Worm (Caenorhabditis elegans): ENCODE data around the gene cpx-2.

Gene cpx-2

DNA sequence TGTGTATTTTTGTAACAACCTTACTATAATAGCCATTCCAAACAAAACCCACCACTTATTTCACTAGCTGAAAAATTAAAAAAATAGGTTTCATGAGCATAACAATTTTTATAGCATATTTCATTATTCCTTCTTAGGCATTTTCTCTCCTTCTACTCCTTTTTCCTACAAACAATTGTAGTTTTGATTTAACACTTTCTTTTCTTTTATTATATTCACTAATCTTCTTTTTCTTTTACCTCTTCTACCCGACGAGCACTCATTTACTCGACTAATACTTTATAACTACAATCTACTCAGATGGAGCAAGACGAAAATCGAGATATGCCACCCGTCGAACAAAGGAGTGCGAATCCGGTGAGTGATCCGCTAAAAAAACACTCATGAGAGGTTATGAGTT, 22.8 kb downstream of the cpx-2 start, which contains the start of gene C53C7.3:
TSS of gene C53C7.3 (plus strand) at position 301 of the 400 bp plus-strand sequence.
- TF ChIP-seq aly-1 (tag; optimal IDR thresholded peaks at IDR 0.05) (no peak), hnd-1 (tag; optimal IDR thresholded peaks at IDR 0.05) (no peak), tbx-37 (GFP tag; conservative IDR thresholded peaks at IDR 0.05) (no peak), sea-1 (GFP tag; conservative IDR thresholded peaks at IDR 0.05) (no peak), ceh-13 (GFP tag; optimal IDR thresholded peaks at IDR 0.05) (no peak), scrt-1 (GFP tag; IDR thresholded peaks at IDR 0.05) (no peak)

DNA sequence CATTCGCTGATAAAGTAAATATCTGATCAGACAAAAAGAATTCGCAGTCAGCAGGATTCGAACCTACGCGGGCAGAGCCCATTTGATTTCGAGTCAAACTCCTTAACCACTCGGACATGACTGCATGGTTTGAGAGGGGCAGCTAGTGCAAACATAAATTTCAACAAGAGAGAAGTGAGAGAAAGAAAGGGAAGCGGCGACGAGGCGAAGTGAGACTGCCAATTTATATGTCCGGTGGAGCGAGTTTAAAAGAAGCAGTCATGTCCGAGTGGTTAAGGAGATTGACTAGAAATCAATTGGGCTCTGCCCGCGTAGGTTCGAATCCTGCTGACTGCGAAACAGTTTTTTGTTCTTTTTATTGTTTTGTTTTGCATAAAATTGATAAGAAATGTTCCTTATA, 24.7 kb downstream of the cpx-2 start:
- TF ChIP-seq hnd-1 (tag; optimal IDR thresholded peaks at IDR 0.05) (peak; percentile 85), aly-1 (tag; optimal IDR thresholded peaks at IDR 0.05) (peak; percentile 93), ceh-36 (tag; optimal IDR thresholded peaks at IDR 0.05) (peak; percentile 93), B0310.2 (tag; optimal IDR thresholded peaks at IDR 0.05) (peak; percentile 84), pes-1 (GFP tag; IDR thresholded peaks at IDR 0.05) (peak; percentile 94), ets-7 (tag; optimal IDR thresholded peaks at IDR 0.05) (peak; percentile 91), hmg-4 (GFP tag; optimal IDR thresholded peaks at IDR 0.05) (peak; percentile 96), F13C5.2 (tag; optimal IDR thresholded peaks at IDR 0.05) (peak; percentile 96), ceh-13 (GFP tag; optimal IDR thresholded peaks at IDR 0.05) (peak; percentile 81), hmbx-1 (tag; optimal IDR thresholded peaks at IDR 0.05) (peak; percentile 53), tbx-11 (GFP tag; IDR thresholded peaks at IDR 0.05) (peak; percentile 95), scrt-1 (GFP tag; IDR thresholded peaks at IDR 0.05) (peak; percentile 95), sea-1 (GFP tag; conservative IDR thresholded peaks at IDR 0.05) (peak; percentile 94), flt-1 (GFP tag; IDR thresholded peaks at IDR 0.05) (peak; percentile 88), tbx-37 (GFP tag; conservative IDR thresholded peaks at IDR 0.05) (peak; percentile 95)

ce11 chrX:13041830-13042229, 29.2 kb downstream of the cpx-2 start:
- TF ChIP-seq tra-4 (tag; optimal IDR thresholded peaks at IDR 0.05) (no peak), ceh-36 (tag; optimal IDR thresholded peaks at IDR 0.05) (no peak), sea-1 (GFP tag; conservative IDR thresholded peaks at IDR 0.05) (no peak), ets-7 (tag; optimal IDR thresholded peaks at IDR 0.05) (no peak), ama-1 (optimal IDR thresholded peaks at IDR 0.05) (no peak), B0310.2 (tag; optimal IDR thresholded peaks at IDR 0.05) (no peak), ceh-13 (GFP tag; optimal IDR thresholded peaks at IDR 0.05) (no peak), hnd-1 (tag; optimal IDR thresholded peaks at IDR 0.05) (no peak), pes-1 (GFP tag; IDR thresholded peaks at IDR 0.05) (no peak), tbx-37 (GFP tag; conservative IDR thresholded peaks at IDR 0.05) (no peak), scrt-1 (GFP tag; IDR thresholded peaks at IDR 0.05) (no peak), hmbx-1 (tag; optimal IDR thresholded peaks at IDR 0.05) (no peak), tbx-11 (GFP tag; IDR thresholded peaks at IDR 0.05) (no peak), F13C5.2 (tag; optimal IDR thresholded peaks at IDR 0.05) (no peak), aly-1 (tag; optimal IDR thresholded peaks at IDR 0.05) (no peak), hmg-4 (GFP tag; optimal IDR thresholded peaks at IDR 0.05) (no peak), flt-1 (GFP tag; IDR thresholded peaks at IDR 0.05) (no peak)

ce11 chrX:13038791-13039190, 32.2 kb downstream of the cpx-2 start:
- no peak for TF ChIP-seq hmbx-1 (tag; optimal IDR thresholded peaks at IDR 0.05)
- no peak for TF ChIP-seq tbx-11 (GFP tag; IDR thresholded peaks at IDR 0.05)
- TF ChIP-seq scrt-1 (GFP tag; IDR thresholded peaks at IDR 0.05) = no peak
- no peak for TF ChIP-seq tra-4 (tag; optimal IDR thresholded peaks at IDR 0.05)
- no peak for TF ChIP-seq hnd-1 (tag; optimal IDR thresholded peaks at IDR 0.05)
- no peak for TF ChIP-seq aly-1 (tag; optimal IDR thresholded peaks at IDR 0.05)
- TF ChIP-seq ets-7 (tag; optimal IDR thresholded peaks at IDR 0.05) = no peak
- TF ChIP-seq flt-1 (GFP tag; IDR thresholded peaks at IDR 0.05) = no peak
- TF ChIP-seq ama-1 (optimal IDR thresholded peaks at IDR 0.05) = no peak
- no peak for TF ChIP-seq hmg-4 (GFP tag; optimal IDR thresholded peaks at IDR 0.05)
- TF ChIP-seq ceh-36 (tag; optimal IDR thresholded peaks at IDR 0.05) = no peak
- TF ChIP-seq tbx-37 (GFP tag; conservative IDR thresholded peaks at IDR 0.05) = no peak
- TF ChIP-seq ceh-13 (GFP tag; optimal IDR thresholded peaks at IDR 0.05) = no peak
- no peak for TF ChIP-seq pes-1 (GFP tag; IDR thresholded peaks at IDR 0.05)
- no peak for TF ChIP-seq sea-1 (GFP tag; conservative IDR thresholded peaks at IDR 0.05)
- no peak for TF ChIP-seq F13C5.2 (tag; optimal IDR thresholded peaks at IDR 0.05)
- no peak for TF ChIP-seq B0310.2 (tag; optimal IDR thresholded peaks at IDR 0.05)

DNA sequence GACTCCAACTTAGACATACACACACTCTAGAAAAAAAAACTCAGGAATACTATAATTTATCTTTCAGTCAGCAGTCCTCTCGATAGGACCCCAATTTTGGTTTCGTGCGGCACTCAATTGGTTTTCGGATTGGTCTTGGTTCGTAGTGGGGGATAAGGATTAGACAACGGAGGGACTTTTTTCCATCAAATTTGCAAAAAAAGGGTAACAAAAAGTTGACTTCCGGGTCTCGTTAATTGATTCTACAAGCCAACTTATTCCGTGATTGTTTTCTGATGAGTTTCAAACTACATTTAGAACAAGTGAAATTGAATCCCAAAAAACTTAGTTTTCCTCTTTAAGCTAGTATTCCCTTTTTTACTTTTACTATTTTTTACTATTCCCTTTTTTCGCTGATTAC, 36.7 kb downstream of the cpx-2 start:
- TF ChIP-seq ama-1 (optimal IDR thresholded peaks at IDR 0.05) = no peak

ce11 chrX:13033850-13034249, 37.2 kb downstream of the cpx-2 start:
- TF ChIP-seq hnd-1 (tag; optimal IDR thresholded peaks at IDR 0.05) = no peak
- no peak for TF ChIP-seq sea-1 (GFP tag; conservative IDR thresholded peaks at IDR 0.05)
- no peak for TF ChIP-seq hmbx-1 (tag; optimal IDR thresholded peaks at IDR 0.05)
- no peak for TF ChIP-seq scrt-1 (GFP tag; IDR thresholded peaks at IDR 0.05)
- no peak for TF ChIP-seq tbx-37 (GFP tag; conservative IDR thresholded peaks at IDR 0.05)
- TF ChIP-seq hmg-4 (GFP tag; optimal IDR thresholded peaks at IDR 0.05) = no peak
- no peak for TF ChIP-seq aly-1 (tag; optimal IDR thresholded peaks at IDR 0.05)
- no peak for TF ChIP-seq F13C5.2 (tag; optimal IDR thresholded peaks at IDR 0.05)
- TF ChIP-seq pes-1 (GFP tag; IDR thresholded peaks at IDR 0.05) = no peak
- TF ChIP-seq tbx-11 (GFP tag; IDR thresholded peaks at IDR 0.05) = no peak
- TF ChIP-seq ets-7 (tag; optimal IDR thresholded peaks at IDR 0.05) = no peak
- no peak for TF ChIP-seq ama-1 (optimal IDR thresholded peaks at IDR 0.05)
- no peak for TF ChIP-seq flt-1 (GFP tag; IDR thresholded peaks at IDR 0.05)
- TF ChIP-seq B0310.2 (tag; optimal IDR thresholded peaks at IDR 0.05) = no peak
- no peak for TF ChIP-seq ceh-13 (GFP tag; optimal IDR thresholded peaks at IDR 0.05)

- TF ChIP-seq sea-1 (GFP tag; conservative IDR thresholded peaks at IDR 0.05) (no peak), hmg-4 (GFP tag; optimal IDR thresholded peaks at IDR 0.05) (no peak), ceh-36 (tag; optimal IDR thresholded peaks at IDR 0.05) (no peak)
These were observed 38.4 kb downstream of the cpx-2 start, which contains the start of gene npr-10 for ce11 chrX:13032610-13033009. npr-10 (minus strand) TSS chrX:13032710.

DNA sequence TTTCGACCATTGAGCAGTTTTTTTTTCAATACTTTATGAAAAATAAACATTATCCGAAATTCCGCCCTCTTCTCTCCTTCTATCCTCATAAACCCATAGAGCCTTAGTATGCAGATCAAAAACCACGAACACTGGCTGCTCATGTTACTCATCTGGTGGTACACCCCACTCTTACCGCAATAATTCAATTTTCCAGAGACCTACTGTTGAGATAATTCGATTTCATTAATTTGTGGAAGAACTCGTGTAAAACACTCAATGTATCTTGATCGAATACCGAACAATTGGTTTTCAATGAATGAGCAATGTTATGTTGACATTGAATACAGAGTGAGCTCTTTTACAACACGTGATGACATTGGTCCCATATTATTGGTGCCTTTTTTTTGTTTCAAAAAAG, 49.6 kb downstream of the cpx-2 start:
- TF ChIP-seq ama-1 (optimal IDR thresholded peaks at IDR 0.05) (no peak), hmbx-1 (tag; optimal IDR thresholded peaks at IDR 0.05) (no peak), tra-4 (tag; optimal IDR thresholded peaks at IDR 0.05) (no peak), pes-1 (GFP tag; IDR thresholded peaks at IDR 0.05) (no peak), hmg-4 (GFP tag; optimal IDR thresholded peaks at IDR 0.05) (no peak), hnd-1 (tag; optimal IDR thresholded peaks at IDR 0.05) (no peak), scrt-1 (GFP tag; IDR thresholded peaks at IDR 0.05) (no peak), tbx-37 (GFP tag; conservative IDR thresholded peaks at IDR 0.05) (no peak), aly-1 (tag; optimal IDR thresholded peaks at IDR 0.05) (no peak), flt-1 (GFP tag; IDR thresholded peaks at IDR 0.05) (no peak), sea-1 (GFP tag; conservative IDR thresholded peaks at IDR 0.05) (no peak), F13C5.2 (tag; optimal IDR thresholded peaks at IDR 0.05) (no peak), B0310.2 (tag; optimal IDR thresholded peaks at IDR 0.05) (no peak), ets-7 (tag; optimal IDR thresholded peaks at IDR 0.05) (no peak), tbx-11 (GFP tag; IDR thresholded peaks at IDR 0.05) (no peak), ceh-36 (tag; optimal IDR thresholded peaks at IDR 0.05) (no peak), ceh-13 (GFP tag; optimal IDR thresholded peaks at IDR 0.05) (no peak)

Measured in whole organism, early embryonic.